Fruit fly (Drosophila melanogaster) whole organism, embryonic: ENCODE results near the gene CtsF.

Experiments
- BtbVII ChIP-seq: fragments of 200-800 bp; sonication (Bioruptor generic); optimal IDR thresholded peaks from 3 replicates; lab custom pipeline; 2017; ENCODE audit warnings: missing biosample characterization, mild to moderate bottlenecking, missing genetic modification characterization
- CG11398 ChIP-seq: fragments of 200-800 bp; sonication (Bioruptor generic); optimal IDR thresholded peaks from 2 replicates; lab custom pipeline; 2016; ENCODE audit warnings: missing biosample characterization, missing genetic modification characterization
- CG11696 ChIP-seq: fragments of 200-800 bp; sonication (Bioruptor generic); IDR thresholded peaks from 2 replicates; pipeline ENCODE4 v1.3.6; 2022; ENCODE audit warnings: missing biosample characterization, missing genetic modification characterization
- CG12104 ChIP-seq: fragments of 200-800 bp; sonication (Bioruptor generic); optimal IDR thresholded peaks from 3 replicates; lab custom pipeline; 2016; ENCODE audit warnings: missing biosample characterization, missing genetic modification characterization
- CG12659 ChIP-seq: fragments of 200-800 bp; sonication (Bioruptor generic); optimal IDR thresholded peaks from 3 replicates; lab custom pipeline; 2017; ENCODE audit warnings: mild to moderate bottlenecking, missing biosample characterization, missing genetic modification reagents, missing genetic modification characterization
- CG13123 ChIP-seq: fragments of 200-800 bp; sonication (Bioruptor generic); optimal IDR thresholded peaks from 2 replicates; lab custom pipeline; 2016; ENCODE audit warnings: missing biosample characterization, missing genetic modification characterization
- CG15514 ChIP-seq: fragments of 200-800 bp; sonication (Bioruptor generic); optimal IDR thresholded peaks from 3 replicates; lab custom pipeline; 2017; ENCODE audit warnings: missing biosample characterization, missing genetic modification characterization, mild to moderate bottlenecking, moderate library complexity, missing genetic modification reagents
- CG17359 ChIP-seq: fragments of 200-800 bp; sonication (Bioruptor generic); optimal IDR thresholded peaks from 3 replicates; lab custom pipeline; 2018; ENCODE audit warnings: missing biosample characterization, mild to moderate bottlenecking, missing genetic modification characterization, moderate library complexity
- CG31224 ChIP-seq: fragments of 200-800 bp; sonication (Bioruptor generic); IDR thresholded peaks from 2 replicates; pipeline ENCODE4 v1.3.6; 2022; ENCODE audit warnings: missing biosample characterization, missing genetic modification characterization
- CG3163 ChIP-seq: fragments of 200-800 bp; sonication (Bioruptor generic); optimal IDR thresholded peaks from 3 replicates; lab custom pipeline; 2016; ENCODE audit warnings: missing biosample characterization, missing genetic modification characterization
- CG33213 ChIP-seq: fragments of 200-800 bp; sonication (Bioruptor generic); optimal IDR thresholded peaks from 3 replicates; lab custom pipeline; 2016; ENCODE audit warnings: missing biosample characterization, missing genetic modification characterization
- CG33557 ChIP-seq: fragments of 200-800 bp; sonication (Bioruptor generic); optimal IDR thresholded peaks from 2 replicates; lab custom pipeline; 2019; ENCODE audit warnings: missing biosample characterization, mild to moderate bottlenecking, missing genetic modification characterization, moderate library complexity
- CG3995 ChIP-seq: fragments of 200-800 bp; sonication (Bioruptor generic); optimal IDR thresholded peaks from 3 replicates; lab custom pipeline; 2016; ENCODE audit warnings: missing biosample characterization, missing genetic modification characterization
- CG4282 ChIP-seq: fragments of 200-800 bp; sonication (Bioruptor generic); optimal IDR thresholded peaks from 2 replicates; lab custom pipeline; 2016; ENCODE audit warnings: missing biosample characterization, missing genetic modification characterization
- CG4617 ChIP-seq: fragments of 200-800 bp; sonication (Bioruptor generic); optimal IDR thresholded peaks from 3 replicates; lab custom pipeline; 2016; ENCODE audit warnings: missing biosample characterization, missing genetic modification characterization, borderline replicate concordance
- CG4730 ChIP-seq: fragments of 200-800 bp; sonication (Bioruptor generic); IDR thresholded peaks from 2 replicates; pipeline ENCODE4 v1.3.6; 2022; ENCODE audit warnings: missing biosample characterization, missing genetic modification characterization
- CG5180 ChIP-seq: fragments of 200-800 bp; sonication (Bioruptor generic); optimal IDR thresholded peaks from 3 replicates; lab custom pipeline; 2017; ENCODE audit warnings: missing biosample characterization, missing genetic modification characterization, mild to moderate bottlenecking, moderate library complexity, missing genetic modification reagents
- CG6272 ChIP-seq: fragments of 200-800 bp; sonication (Bioruptor generic); IDR thresholded peaks from 2 replicates; pipeline ENCODE4 v1.3.6; 2022; ENCODE audit warnings: missing biosample characterization, missing genetic modification characterization
- CG7372 ChIP-seq: fragments of 200-800 bp; sonication (Bioruptor generic); IDR thresholded peaks from 2 replicates; pipeline ENCODE4 v1.3.6; 2022; ENCODE audit warnings: missing biosample characterization, missing genetic modification characterization
- CG7987 ChIP-seq: fragments of 200-800 bp; sonication (Bioruptor generic); optimal IDR thresholded peaks from 2 replicates; lab custom pipeline; 2018; ENCODE audit warnings: missing biosample characterization, mild to moderate bottlenecking, missing genetic modification characterization, moderate library complexity
- CG9609 ChIP-seq: fragments of 200-800 bp; sonication (Bioruptor generic); optimal IDR thresholded peaks from 3 replicates; lab custom pipeline; 2016; ENCODE audit warnings: missing biosample characterization, missing genetic modification characterization
- CG9932 ChIP-seq: fragments of 200-800 bp; sonication (Bioruptor generic); IDR thresholded peaks from 2 replicates; pipeline ENCODE4 v1.3.6; 2022; ENCODE audit warnings: missing biosample characterization, missing genetic modification characterization
- CHES-1-like ChIP-seq: fragments of 200-800 bp; sonication (Bioruptor generic); optimal IDR thresholded peaks from 2 replicates; lab custom pipeline; 2016; ENCODE audit warnings: missing biosample characterization, missing genetic modification characterization
- Dek ChIP-seq: fragments of 200-800 bp; sonication (Bioruptor generic); optimal IDR thresholded peaks from 3 replicates; lab custom pipeline; 2019; ENCODE audit warnings: missing biosample characterization, mild to moderate bottlenecking, missing genetic modification characterization, moderate library complexity
- Doc3 ChIP-seq: fragments of 200-800 bp; sonication (Bioruptor generic); IDR thresholded peaks from 3 replicates; pipeline ENCODE4 v1.3.6; 2022; ENCODE audit warnings: missing biosample characterization, missing genetic modification characterization; ENCODE audit not compliant: partially characterized antibody
- Drgx ChIP-seq: fragments of 200-800 bp; sonication (Bioruptor generic); IDR thresholded peaks from 2 replicates; pipeline ENCODE4 v1.3.6; 2022; ENCODE audit warnings: missing biosample characterization, missing genetic modification characterization
- Fer2 ChIP-seq: fragments of 200-800 bp; sonication (Bioruptor generic); optimal IDR thresholded peaks from 2 replicates; lab custom pipeline; 2018; ENCODE audit warnings: missing biosample characterization, mild to moderate bottlenecking, missing genetic modification characterization, moderate library complexity
- H15 ChIP-seq: fragments of 200-800 bp; sonication (Bioruptor generic); IDR thresholded peaks from 3 replicates; pipeline ENCODE4 v1.3.6; 2022; ENCODE audit warnings: missing biosample characterization, missing genetic modification characterization
- Jarid2 ChIP-seq: fragments of 200-800 bp; sonication (Bioruptor generic); optimal IDR thresholded peaks from 3 replicates; lab custom pipeline; 2017; ENCODE audit warnings: mild to moderate bottlenecking, missing biosample characterization, missing genetic modification reagents, missing genetic modification characterization
- Mrtf ChIP-seq: fragments of 200-800 bp; sonication (Bioruptor generic); IDR thresholded peaks from 3 replicates; pipeline ENCODE4 v1.3.6; 2022; ENCODE audit warnings: missing biosample characterization, missing genetic modification characterization
- NC2α ChIP-seq: fragments of 200-800 bp; sonication (Bioruptor generic); optimal IDR thresholded peaks from 2 replicates; lab custom pipeline; 2016; ENCODE audit warnings: missing biosample characterization, missing genetic modification characterization
- NC2β ChIP-seq: fragments of 200-800 bp; sonication (Bioruptor generic); optimal IDR thresholded peaks from 2 replicates; lab custom pipeline; 2016; ENCODE audit warnings: missing biosample characterization, missing genetic modification characterization
- PHDP ChIP-seq: fragments of 200-800 bp; sonication (Bioruptor generic); optimal IDR thresholded peaks from 3 replicates; lab custom pipeline; 2018; ENCODE audit warnings: missing biosample characterization, mild to moderate bottlenecking, missing genetic modification characterization, moderate library complexity
- Spps ChIP-seq: fragments of 200-800 bp; sonication (Bioruptor generic); optimal IDR thresholded peaks from 2 replicates; lab custom pipeline; 2018; ENCODE audit warnings: missing biosample characterization, mild to moderate bottlenecking, missing genetic modification characterization
- al ChIP-seq: fragments of 200-800 bp; sonication (Bioruptor generic); IDR thresholded peaks from 2 replicates; pipeline ENCODE4 v1.3.6; 2022; ENCODE audit warnings: missing biosample characterization, missing genetic modification characterization
- aop ChIP-seq: fragments of 200-800 bp; sonication (Bioruptor generic); IDR thresholded peaks from 2 replicates; pipeline ENCODE4 v1.3.6; 2022; ENCODE audit warnings: missing biosample characterization, missing genetic modification characterization
- dmrt99B ChIP-seq: fragments of 200-800 bp; sonication (Bioruptor generic); optimal IDR thresholded peaks from 2 replicates; lab custom pipeline; 2018; ENCODE audit warnings: missing biosample characterization, mild to moderate bottlenecking, missing genetic modification characterization, moderate library complexity
- eve ChIP-seq, 2 experiments: fragments of >200 bp; optimal IDR thresholded peaks; 2 replicates each; lab custom pipeline; 2017; ENCODE audit warnings: missing biosample characterization in 2 of 2, missing genetic modification characterization in 2 of 2
- ewg ChIP-seq: fragments of 200-800 bp; sonication (Bioruptor generic); optimal IDR thresholded peaks from 3 replicates; lab custom pipeline; 2017; ENCODE audit warnings: mild to moderate bottlenecking, missing biosample characterization, missing genetic modification reagents, missing genetic modification characterization
- ftz-f1 ChIP-seq: fragments of 200-800 bp; sonication (Bioruptor generic); optimal IDR thresholded peaks from 2 replicates; lab custom pipeline; 2016; ENCODE audit warnings: missing biosample characterization, missing genetic modification characterization
- gce ChIP-seq: fragments of 200-800 bp; sonication (Bioruptor generic); IDR thresholded peaks from 3 replicates; pipeline ENCODE4 v1.3.6; 2022; ENCODE audit warnings: missing biosample characterization, missing genetic modification characterization
- luna ChIP-seq: fragments of 200-800 bp; sonication (Bioruptor generic); optimal IDR thresholded peaks from 2 replicates; lab custom pipeline; 2016; ENCODE audit warnings: missing biosample characterization, missing genetic modification characterization
- nerfin-2 ChIP-seq: fragments of 200-800 bp; sonication (Bioruptor generic); IDR thresholded peaks from 2 replicates; pipeline ENCODE4 v1.3.6; 2022; ENCODE audit warnings: missing biosample characterization, missing genetic modification characterization; ENCODE audit not compliant: partially characterized antibody
- prd ChIP-seq, 3 experiments: fragments of >200 bp in 2 of 3; fragments of 200-800 bp in 1 of 3; sonication (Bioruptor generic) in 1 of 3; optimal IDR thresholded peaks in 2 of 3; IDR thresholded peaks in 1 of 3; 2 replicates in 2 of 3; 3 replicates in 1 of 3; pipeline versions ENCODE4 v1.3.6 to Lab custom; 2017 to 2022; ENCODE audit warnings: missing biosample characterization in 1 of 3, missing genetic modification characterization in 1 of 3
- sc ChIP-seq, 3 experiments: fragments of >200 bp in 2 of 3; fragments of 200-800 bp in 1 of 3; sonication (Bioruptor generic) in 1 of 3; optimal IDR thresholded peaks; 2 replicates in 2 of 3; 3 replicates in 1 of 3; lab custom pipeline; 2017; ENCODE audit warnings: mild to moderate bottlenecking in 1 of 3, missing biosample characterization in 1 of 3, missing genetic modification characterization in 1 of 3, missing genetic modification reagents in 1 of 3
- sens ChIP-seq: fragments of 200-800 bp; sonication (Bioruptor generic); peaks from one replicate; lab custom pipeline; 2016; ENCODE audit warnings: missing biosample characterization, missing genetic modification characterization
- wor ChIP-seq: fragments of 200-800 bp; sonication (Bioruptor generic); IDR thresholded peaks from 2 replicates; pipeline ENCODE4 v1.3.6; 2022; ENCODE audit warnings: missing biosample characterization, missing genetic modification characterization

The CtsF gene

dm6 chr3R:5263311-5264250 is 12.0 kb upstream of the CtsF start (continued):
- TF ChIP-seq Mrtf (GFP tag; lab: Robert Waterston, UW) (peak; percentile 66; the same call in 2 of the 3 replicates), Spps (tag; lab: Kevin White, UChicago) (peak; percentile 58), al (GFP tag; lab: Robert Waterston, UW) (peak; percentile 79), CG3995 (no peak), CG13123 (GFP tag; lab: Kevin White, UChicago) (peak; percentile 55), CG17359 (peak; percentile 85), prd (optimal IDR thresholded peaks at IDR 0.05; lab: Kevin White, UChicago) (no peak), prd (GFP tag; IDR thresholded peaks at IDR 0.05; lab: Robert Waterston, UW) (peak; percentile 82), CG31224 (GFP tag; lab: Robert Waterston, UW) (peak; percentile 61), CG4617 (GFP tag; lab: Kevin White, UChicago) (peak; percentile 17), CG4282 (GFP tag; lab: Kevin White, UChicago) (no peak), Doc3 (GFP tag; lab: Robert Waterston, UW) (peak; percentile 16; the same call in 1 of the 3 replicates), CHES-1-like (GFP tag; lab: Kevin White, UChicago) (no peak), aop (GFP tag; lab: Robert Waterston, UW) (no peak), Fer2 (tag; lab: Kevin White, UChicago) (peak; percentile 61), H15 (GFP tag; lab: Robert Waterston, UW) (peak; percentile 53; the same call in 1 of the 3 replicates), CG5180 (peak; percentile 57), sc (optimal IDR thresholded peaks at IDR 0.05; lab: Kevin White, UChicago) (no peak), sc (GFP tag; optimal IDR thresholded peaks at IDR 0.05; lab: Kevin White, UChicago) (peak; percentile 81), CG15514 (GFP tag; lab: Kevin White, UChicago) (peak; percentile 66), NC2α (GFP tag; lab: Kevin White, UChicago) (no peak), Jarid2 (GFP tag; lab: Kevin White, UChicago) (peak; percentile 48), CG11398 (no peak), eve (GFP tag; optimal IDR thresholded peaks at IDR 0.05; lab: Kevin White, UChicago) (no peak), PHDP (peak; percentile 89), Dek (tag; lab: Kevin White, UChicago) (peak; percentile 78), CG11696 (GFP tag; lab: Robert Waterston, UW) (peak; percentile 61), ftz-f1 (GFP tag; lab: Kevin White, UChicago) (peak; percentile 83), wor (peak; percentile 61), CG7987 (GFP tag; lab: Kevin White, UChicago) (peak; percentile 47), Drgx (peak; percentile 23; the same call in 1 of the 2 replicates), CG6272 (GFP tag; lab: Robert Waterston, UW) (peak; percentile 48; the same call in 1 of the 2 replicates), sens (GFP tag; lab: Kevin White, UChicago) (peak; percentile 55), BtbVII (GFP tag; lab: Kevin White, UChicago) (peak; percentile 89), ewg (GFP tag; lab: Kevin White, UChicago) (peak; percentile 73), dmrt99B (tag; lab: Kevin White, UChicago) (peak; percentile 90), CG33557 (GFP tag; lab: Kevin White, UChicago) (peak; percentile 72), CG33213 (GFP tag; lab: Kevin White, UChicago) (no peak), luna (GFP tag; lab: Kevin White, UChicago) (no peak), CG12104 (GFP tag; lab: Kevin White, UChicago) (peak; percentile 80), CG12659 (GFP tag; lab: Kevin White, UChicago) (peak; percentile 94), CG9609 (GFP tag; lab: Kevin White, UChicago) (no peak), NC2β (GFP tag; lab: Kevin White, UChicago) (no peak), gce (GFP tag; lab: Robert Waterston, UW) (no peak; the same call in 2 of the 3 replicates), CG4730 (GFP tag; lab: Robert Waterston, UW) (peak; percentile 55), CG3163 (GFP tag; lab: Kevin White, UChicago) (no peak), CG7372 (GFP tag; lab: Robert Waterston, UW) (peak; percentile 79), CG9932 (GFP tag; lab: Robert Waterston, UW) (peak; percentile 55; the same call in 1 of the 2 replicates), nerfin-2 (GFP tag; lab: Robert Waterston, UW) (no peak)
